Fruit fly (Drosophila melanogaster) whole organism, embryonic: ENCODE measurements around the gene CG18473.

Source experiments
- Adf1 ChIP-seq: fragments of 200-800 bp; sonication (Bioruptor generic); IDR thresholded peaks from 2 replicates; pipeline ENCODE4 v1.3.6; 2022; ENCODE audit warnings: missing biosample characterization, missing genetic modification characterization
- Atf6 ChIP-seq: fragments of 200-800 bp; sonication (Bioruptor generic); IDR thresholded peaks from 2 replicates; pipeline ENCODE4 v1.3.6; 2022; ENCODE audit warnings: missing biosample characterization, missing genetic modification characterization
- B-H1 ChIP-seq: fragments of 200-800 bp; sonication (Bioruptor generic); IDR thresholded peaks from 3 replicates; pipeline ENCODE4 v1.3.6; 2022; ENCODE audit warnings: missing biosample characterization, missing genetic modification characterization
- B-H2 ChIP-seq: fragments of 200-800 bp; sonication (Bioruptor generic); optimal IDR thresholded peaks from 2 replicates; lab custom pipeline; 2018; ENCODE audit warnings: missing biosample characterization, mild to moderate bottlenecking, missing genetic modification characterization
- Bgb ChIP-seq: fragments of 200-800 bp; sonication (Bioruptor generic); IDR thresholded peaks from 2 replicates; pipeline ENCODE4 v1.3.6; 2022; ENCODE audit warnings: missing biosample characterization, missing genetic modification characterization; ENCODE audit not compliant: partially characterized antibody
- CG10209 ChIP-seq: fragments of 200-800 bp; sonication (Bioruptor generic); optimal IDR thresholded peaks from 3 replicates; lab custom pipeline; 2017; ENCODE audit warnings: missing biosample characterization, mild to moderate bottlenecking, missing genetic modification characterization, missing genetic modification reagents
- CG11560 ChIP-seq: fragments of 200-800 bp; sonication (Bioruptor generic); IDR thresholded peaks from 3 replicates; pipeline ENCODE4 v1.3.6; 2022; ENCODE audit warnings: missing biosample characterization, missing genetic modification characterization
- CG14860 ChIP-seq: fragments of 200-800 bp; sonication (Bioruptor generic); IDR thresholded peaks from 3 replicates; pipeline ENCODE4 v1.3.6; 2022; ENCODE audit warnings: missing biosample characterization, missing genetic modification characterization; ENCODE audit not compliant: partially characterized antibody
- CG15479 ChIP-seq: fragments of 200-800 bp; sonication (Bioruptor generic); optimal IDR thresholded peaks from 3 replicates; lab custom pipeline; 2019; ENCODE audit warnings: missing biosample characterization, mild to moderate bottlenecking, missing genetic modification characterization, moderate library complexity
- CG1602 ChIP-seq: fragments of 200-800 bp; sonication (Bioruptor generic); optimal IDR thresholded peaks from 3 replicates; lab custom pipeline; 2016; ENCODE audit warnings: missing biosample characterization, missing genetic modification characterization
- CG17912 ChIP-seq: fragments of 200-800 bp; sonication (Bioruptor generic); optimal IDR thresholded peaks from 2 replicates; lab custom pipeline; 2018; ENCODE audit warnings: missing biosample characterization, mild to moderate bottlenecking, missing genetic modification characterization
- CG1832 ChIP-seq: fragments of 200-800 bp; sonication (Bioruptor generic); optimal IDR thresholded peaks from 2 replicates; lab custom pipeline; 2017; ENCODE audit warnings: missing biosample characterization, mild to moderate bottlenecking, missing genetic modification characterization, inconsistent platforms
- CG43689 ChIP-seq: fragments of 200-800 bp; sonication (Bioruptor generic); IDR thresholded peaks from 2 replicates; pipeline ENCODE4 v1.3.6; 2022; ENCODE audit warnings: missing biosample characterization, missing genetic modification characterization
- CG6854 ChIP-seq: fragments of 200-800 bp; sonication (Bioruptor generic); optimal IDR thresholded peaks from 3 replicates; lab custom pipeline; 2017; ENCODE audit warnings: missing biosample characterization, mild to moderate bottlenecking, missing genetic modification characterization
- CG7271 ChIP-seq: fragments of 200-800 bp; sonication (Bioruptor generic); optimal IDR thresholded peaks from 2 replicates; lab custom pipeline; 2018; ENCODE audit warnings: missing biosample characterization, mild to moderate bottlenecking, missing genetic modification characterization, moderate library complexity
- CG9797 ChIP-seq: fragments of 200-800 bp; sonication (Bioruptor generic); optimal IDR thresholded peaks from 3 replicates; lab custom pipeline; 2018; ENCODE audit warnings: missing biosample characterization, mild to moderate bottlenecking, missing genetic modification characterization
- Eip74EF ChIP-seq, 2 experiments: fragments of 200-800 bp in 1 of 2; fragments of >200 bp in 1 of 2; sonication (Bioruptor generic) in 1 of 2; optimal IDR thresholded peaks; 2 replicates each; lab custom pipeline; 2017 to 2019; ENCODE audit warnings: missing biosample characterization in 2 of 2, missing genetic modification characterization in 2 of 2, mild to moderate bottlenecking in 1 of 2, moderate library complexity in 1 of 2
- Hmr ChIP-seq: fragments of 200-800 bp; sonication (Bioruptor generic); optimal IDR thresholded peaks from 3 replicates; lab custom pipeline; 2017; ENCODE audit warnings: mild to moderate bottlenecking, missing biosample characterization, missing genetic modification reagents, missing genetic modification characterization
- Hmx ChIP-seq: fragments of 200-800 bp; sonication (Bioruptor generic); optimal IDR thresholded peaks from 2 replicates; lab custom pipeline; 2016; ENCODE audit warnings: missing biosample characterization, missing genetic modification characterization
- Mes4 ChIP-seq: fragments of 200-800 bp; sonication (Bioruptor generic); optimal IDR thresholded peaks from 2 replicates; lab custom pipeline; 2016; ENCODE audit warnings: missing biosample characterization, missing genetic modification characterization
- Myb ChIP-seq: fragments of 200-800 bp; sonication (Bioruptor generic); optimal IDR thresholded peaks from 2 replicates; lab custom pipeline; 2016; ENCODE audit warnings: missing biosample characterization, missing genetic modification characterization
- Rx ChIP-seq: fragments of 200-800 bp; sonication (Bioruptor generic); IDR thresholded peaks from 2 replicates; pipeline ENCODE4 v1.3.6; 2022; ENCODE audit warnings: missing biosample characterization, missing genetic modification characterization
- Sox100B ChIP-seq: fragments of 200-800 bp; sonication (Bioruptor generic); optimal IDR thresholded peaks from 3 replicates; lab custom pipeline; 2018; ENCODE audit warnings: missing biosample characterization, mild to moderate bottlenecking, missing genetic modification characterization
- Usf ChIP-seq: fragments of 200-800 bp; sonication (Bioruptor generic); optimal IDR thresholded peaks from 2 replicates; lab custom pipeline; 2017; ENCODE audit warnings: missing genotype, missing biosample characterization, missing genetic modification characterization
- cad ChIP-seq: fragments of >200 bp; optimal IDR thresholded peaks from 2 replicates; lab custom pipeline; 2017; ENCODE audit warnings: missing biosample characterization, missing genetic modification characterization
- cas ChIP-seq: fragments of 200-800 bp; sonication (Bioruptor generic); IDR thresholded peaks from 2 replicates; pipeline ENCODE4 v1.3.6; 2022; ENCODE audit warnings: missing biosample characterization, missing genetic modification characterization
- crol ChIP-seq: fragments of 200-800 bp; sonication (Bioruptor generic); IDR thresholded peaks from 2 replicates; pipeline ENCODE4 v1.3.6; 2022; ENCODE audit warnings: missing biosample characterization, missing genetic modification characterization
- gce ChIP-seq: fragments of 200-800 bp; sonication (Bioruptor generic); IDR thresholded peaks from 3 replicates; pipeline ENCODE4 v1.3.6; 2022; ENCODE audit warnings: missing biosample characterization, missing genetic modification characterization
- gfzf ChIP-seq: fragments of 200-800 bp; sonication (Bioruptor generic); optimal IDR thresholded peaks from 2 replicates; lab custom pipeline; 2016; ENCODE audit warnings: missing biosample characterization, mild to moderate bottlenecking, missing genetic modification characterization, moderate library complexity
- h ChIP-seq: fragments of >200 bp; optimal IDR thresholded peaks from 2 replicates; lab custom pipeline; 2017
- hkb ChIP-seq, 2 experiments: fragments of 200-800 bp in 1 of 2; fragments of >200 bp in 1 of 2; sonication (Bioruptor generic) in 1 of 2; IDR thresholded peaks in 1 of 2; optimal IDR thresholded peaks in 1 of 2; 2 replicates each; pipeline versions ENCODE4 v1.3.6 to Lab custom; 2017 to 2022; ENCODE audit warnings: missing biosample characterization in 1 of 2, missing genetic modification characterization in 1 of 2
- jing ChIP-seq: fragments of 200-800 bp; sonication (Bioruptor generic); optimal IDR thresholded peaks from 2 replicates; lab custom pipeline; 2018; ENCODE audit warnings: missing biosample characterization, mild to moderate bottlenecking, missing genetic modification characterization
- jumu ChIP-seq: fragments of 200-800 bp; sonication (Bioruptor generic); optimal IDR thresholded peaks from 3 replicates; lab custom pipeline; 2016; ENCODE audit warnings: missing biosample characterization, missing genetic modification characterization
- ken ChIP-seq: fragments of 200-800 bp; sonication (Bioruptor generic); IDR thresholded peaks from 3 replicates; pipeline ENCODE4 v1.3.6; 2022; ENCODE audit warnings: missing biosample characterization, missing genetic modification characterization
- kni ChIP-seq: fragments of 200-800 bp; sonication (Bioruptor generic); optimal IDR thresholded peaks from 3 replicates; lab custom pipeline; 2017; ENCODE audit warnings: mild to moderate bottlenecking, missing biosample characterization, missing genetic modification reagents, missing genetic modification characterization
- lov ChIP-seq, 2 experiments: fragments of 200-800 bp in 1 of 2; fragments of >200 bp in 1 of 2; sonication (Bioruptor generic) in 1 of 2; IDR thresholded peaks in 1 of 2; optimal IDR thresholded peaks in 1 of 2; 2 replicates in 1 of 2; 3 replicates in 1 of 2; pipeline versions ENCODE4 v1.3.6 to Lab custom; 2017 to 2022; ENCODE audit warnings: missing biosample characterization in 1 of 2, missing genetic modification characterization in 1 of 2
- pan ChIP-seq, 4 experiments: fragments of >200 bp in 3 of 4; fragments of 200-800 bp in 1 of 4; sonication (Bioruptor generic) in 1 of 4; optimal IDR thresholded peaks in 3 of 4; IDR thresholded peaks in 1 of 4; 2 replicates each; pipeline versions ENCODE4 v1.3.6 to Lab custom; 2017 to 2022; ENCODE audit warnings: missing biosample characterization in 2 of 4, missing genetic modification characterization in 2 of 4, mixed read lengths in 1 of 4
- psq ChIP-seq: fragments of 200-800 bp; sonication (Bioruptor generic); optimal IDR thresholded peaks from 2 replicates; lab custom pipeline; 2017; ENCODE audit warnings: missing biosample characterization, missing genetic modification characterization
- pzg ChIP-seq: fragments of 200-800 bp; sonication (Bioruptor generic); optimal IDR thresholded peaks from 3 replicates; lab custom pipeline; 2018; ENCODE audit warnings: missing biosample characterization, mild to moderate bottlenecking, missing genetic modification characterization, moderate library complexity
- sens ChIP-seq: fragments of 200-800 bp; sonication (Bioruptor generic); peaks from one replicate; lab custom pipeline; 2016; ENCODE audit warnings: missing biosample characterization, missing genetic modification characterization
- so ChIP-seq: fragments of 200-800 bp; sonication (Bioruptor generic); IDR thresholded peaks from 3 replicates; pipeline ENCODE4 v1.3.6; 2022; ENCODE audit warnings: missing biosample characterization, missing genetic modification characterization
- tll ChIP-seq, 2 experiments: fragments of 200-800 bp in 1 of 2; fragments of >200 bp in 1 of 2; sonication (Bioruptor generic) in 1 of 2; optimal IDR thresholded peaks; 2 replicates each; lab custom pipeline; 2017 to 2019; ENCODE audit warnings: missing biosample characterization in 2 of 2, missing genetic modification characterization in 2 of 2, mild to moderate bottlenecking in 1 of 2, moderate library complexity in 1 of 2
- wek ChIP-seq: fragments of 200-800 bp; sonication (Bioruptor generic); optimal IDR thresholded peaks from 3 replicates; lab custom pipeline; 2018; ENCODE audit warnings: missing biosample characterization, mild to moderate bottlenecking, missing genetic modification characterization, moderate library complexity
- z ChIP-seq: fragments of 200-800 bp; sonication (Bioruptor generic); IDR thresholded peaks from 3 replicates; pipeline ENCODE4 v1.3.6; 2022; ENCODE audit warnings: missing biosample characterization, missing genetic modification characterization
- zen ChIP-seq: fragments of 200-800 bp; sonication (Bioruptor generic); optimal IDR thresholded peaks from 3 replicates; lab custom pipeline; 2018; ENCODE audit warnings: missing biosample characterization, mild to moderate bottlenecking, missing genetic modification characterization, moderate library complexity

CG18473 gene

dm6 chr3R:9397890-9398289, 34.8 kb downstream of the CG18473 start, which contains the start of gene Or85f:
Or85f (plus strand) TSS chr3R:9398190.
- no peak for TF ChIP-seq Bgb (GFP tag; lab: Robert Waterston, UW)
- no peak for TF ChIP-seq pzg (GFP tag; lab: Kevin White, UChicago)
- no peak for TF ChIP-seq Hmr (GFP tag; lab: Kevin White, UChicago)
- no peak for TF ChIP-seq so (GFP tag; lab: Robert Waterston, UW)
- no peak for TF ChIP-seq CG1602
- no peak for TF ChIP-seq CG17912 (GFP tag; lab: Kevin White, UChicago)
- no peak for TF ChIP-seq CG1832
- TF ChIP-seq CG43689, result no peak

dm6 chr3R:9399074-9399473, 36.0 kb downstream of the CG18473 start:
- TF ChIP-seq h (lab: Kevin White, UChicago), result no peak
- TF ChIP-seq tll (GFP tag; optimal IDR thresholded peaks at IDR 0.05; lab: Kevin White, UChicago), result peak in 1 of 2 experiments; percentile 67
- peak; percentile 43 for TF ChIP-seq cad (GFP tag; lab: Kevin White, UChicago)
- no peak for TF ChIP-seq Mes4 (GFP tag; lab: Kevin White, UChicago)
- TF ChIP-seq zen (tag; lab: Kevin White, UChicago), result peak; percentile 58
- TF ChIP-seq CG15479, result peak; percentile 5

- peak; percentile 38 for TF ChIP-seq CG7271 (tag; lab: Kevin White, UChicago)
- TF ChIP-seq Atf6 (GFP tag; lab: Robert Waterston, UW), result peak; percentile 82
- TF ChIP-seq h (lab: Kevin White, UChicago), result no peak
- TF ChIP-seq cas (GFP tag; lab: Robert Waterston, UW), result 0 out of 2 replicates have a peak, but pooled peaks have one; percentile 18
- TF ChIP-seq gfzf (GFP tag; lab: Kevin White, UChicago), result peak; percentile 2
- 0 out of 3 replicates have a peak, but pooled peaks have one; percentile 28 for TF ChIP-seq CG11560
- TF ChIP-seq hkb (optimal IDR thresholded peaks at IDR 0.05; lab: Kevin White, UChicago), result no peak
- peak; percentile 88 for TF ChIP-seq hkb (GFP tag; IDR thresholded peaks at IDR 0.05; lab: Robert Waterston, UW)
- TF ChIP-seq CG9797 (GFP tag; lab: Kevin White, UChicago), result no peak
- TF ChIP-seq crol, result no peak
- TF ChIP-seq Hmr (GFP tag; lab: Kevin White, UChicago), result peak; percentile 82
- peak; percentile 49 for TF ChIP-seq Hmx (GFP tag; lab: Kevin White, UChicago)
- TF ChIP-seq Eip74EF (GFP tag; optimal IDR thresholded peaks at IDR 0.05; lab: Kevin White, UChicago), result peak in 1 of 2 experiments; percentile 73
- no peak for TF ChIP-seq pan (optimal IDR thresholded peaks at IDR 0.05; lab: Kevin White, UChicago)
- TF ChIP-seq pan (GFP tag; optimal IDR thresholded peaks at IDR 0.05 in 1 of 2, IDR thresholded peaks at IDR 0.05 in 1 of 2), result peak in 1 of 2 experiments; percentile 88
- TF ChIP-seq CG14860 (GFP tag; lab: Robert Waterston, UW), result no peak
- peak; percentile 41 for TF ChIP-seq CG6854 (GFP tag; lab: Kevin White, UChicago)
- TF ChIP-seq jumu (GFP tag; lab: Kevin White, UChicago), result peak; percentile 25
- peak; percentile 86 for TF ChIP-seq ken (GFP tag; lab: Robert Waterston, UW)
- TF ChIP-seq Mes4 (GFP tag; lab: Kevin White, UChicago), result no peak
- peak; percentile 88 for TF ChIP-seq B-H2 (GFP tag; lab: Kevin White, UChicago)
- TF ChIP-seq z (GFP tag; lab: Robert Waterston, UW), result no peak
- peak; percentile 93 for TF ChIP-seq sens (GFP tag; lab: Kevin White, UChicago)
- no peak for TF ChIP-seq lov (optimal IDR thresholded peaks at IDR 0.05; lab: Kevin White, UChicago)
- no peak for TF ChIP-seq lov (GFP tag; IDR thresholded peaks at IDR 0.05; lab: Robert Waterston, UW)
- peak; percentile 22 for TF ChIP-seq jing (GFP tag; lab: Kevin White, UChicago)
- TF ChIP-seq CG10209 (GFP tag; lab: Kevin White, UChicago), result peak; percentile 77
- peak; percentile 53 for TF ChIP-seq psq (GFP tag; lab: Kevin White, UChicago)
- TF ChIP-seq Myb (GFP tag; lab: Kevin White, UChicago), result no peak
- peak; percentile 79; the same call in 2 of the 3 replicates for TF ChIP-seq B-H1 (GFP tag; lab: Robert Waterston, UW)
- TF ChIP-seq Usf (GFP tag; lab: Kevin White, UChicago), result peak; percentile 18
- TF ChIP-seq gce (GFP tag; lab: Robert Waterston, UW), result peak; percentile 71; the same call in 2 of the 3 replicates
- peak; percentile 77 for TF ChIP-seq Sox100B (GFP tag; lab: Kevin White, UChicago)
- TF ChIP-seq wek (GFP tag; lab: Kevin White, UChicago), result no peak
- TF ChIP-seq Rx (GFP tag; lab: Robert Waterston, UW), result peak; percentile 58
- TF ChIP-seq kni (GFP tag; lab: Kevin White, UChicago), result no peak
- TF ChIP-seq Adf1 (GFP tag; lab: Robert Waterston, UW), result peak; percentile 54; the same call in 1 of the 2 replicates
Measured at dm6 chr3R:9399951-9400392, 36.9 kb downstream of the CG18473 start, which contains the start of gene CG34117. CG34117 (minus strand) TSS chr3R:9400053.
